Worm (Caenorhabditis elegans) whole organism, late embryonic: Measurements from ENCODE around the gene vha-3.

Experiments used
- ama-1 ChIP-seq: fragments of 150-350 bp; optimal IDR thresholded peaks from 2 replicates; lab custom pipeline; 2014
- ceh-22 ChIP-seq: sonication (generic microtip); optimal IDR thresholded peaks from 2 replicates; lab custom pipeline; 2017; ENCODE audit warnings: missing biosample characterization, missing genetic modification characterization
- ceh-45 ChIP-seq: fragments of 200-800 bp; sonication (Bioruptor generic); IDR thresholded peaks from 2 replicates; pipeline ENCODE4 v1.3.6; 2022; ENCODE audit warnings: missing genetic modification reagents, missing genetic modification characterization, missing compliant biosample characterization
- dve-1 ChIP-seq: sonication (generic microtip); optimal IDR thresholded peaks from 2 replicates; lab custom pipeline; 2017; ENCODE audit warnings: antibody characterized with exemption, mild to moderate bottlenecking, missing genetic modification characterization, missing compliant biosample characterization
- fax-1 ChIP-seq: sonication (generic microtip); optimal IDR thresholded peaks from 2 replicates; lab custom pipeline; 2016; ENCODE audit warnings: missing genotype, missing genetic modification characterization, missing compliant biosample characterization
- fkh-10 ChIP-seq: fragments of 150-350 bp; optimal IDR thresholded peaks from 2 replicates; lab custom pipeline; 2014; ENCODE audit warnings: missing biosample characterization, missing genetic modification reagents, missing genetic modification characterization
- pha-2 ChIP-seq: sonication (generic microtip); optimal IDR thresholded peaks from 2 replicates; lab custom pipeline; 2017; ENCODE audit warnings: mild to moderate bottlenecking, missing genetic modification characterization, missing compliant biosample characterization
- pqm-1 ChIP-seq: sonication (generic microtip); optimal IDR thresholded peaks from 2 replicates; lab custom pipeline; 2016; ENCODE audit warnings: missing genetic modification characterization, missing compliant biosample characterization

DNA sequence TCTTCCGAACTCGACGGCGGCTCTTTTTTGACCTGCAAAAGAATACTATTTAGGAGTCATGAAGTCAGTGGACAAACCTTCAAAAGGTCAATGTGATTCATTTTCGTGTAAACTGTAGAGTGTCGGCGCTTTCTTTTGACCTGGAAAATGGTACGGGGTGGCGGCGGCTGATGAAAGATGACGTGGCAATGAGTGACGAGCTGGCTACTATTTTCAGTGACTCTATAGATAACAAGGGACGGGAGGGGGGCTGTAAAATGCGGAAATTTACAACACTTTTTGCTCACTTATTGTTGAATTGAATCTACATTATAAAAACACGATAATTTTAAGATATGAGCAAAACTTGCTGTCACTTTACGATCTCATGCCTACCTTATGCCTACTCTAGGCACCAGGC lies 15.6 kb downstream of the vha-3 start, which contains the start of gene lin-1:
- TF ChIP-seq ceh-45 = no peak
- TF ChIP-seq fkh-10 (GFP tag; lab: Kevin White, UChicago) = no peak
- TF ChIP-seq ceh-22 = no peak
- no peak for TF ChIP-seq pha-2
- no peak for TF ChIP-seq dve-1 (tag; lab: Kevin White, UChicago)
- TF ChIP-seq pqm-1 (tag; lab: Kevin White, UChicago) = no peak
- TF ChIP-seq fax-1 = no peak
- no peak for TF ChIP-seq ama-1
